Worm (Caenorhabditis elegans) whole organism, young adult: ENCODE data around the gene Y17G7B.3.
A peak's percentile ranks its signal among the peaks of the same experiment; 100 is the strongest.

Experiments used
- C17E4.6 ChIP-seq: fragments of 200-800 bp; sonication (Bioruptor generic); IDR thresholded peaks from 2 replicates; pipeline ENCODE4 v1.3.6; 2022; ENCODE audit warnings: missing genetic modification reagents, missing genetic modification characterization, missing compliant biosample characterization
- F10E7.11 ChIP-seq: sonication (generic microtip); optimal IDR thresholded peaks from 2 replicates; lab custom pipeline; 2017; ENCODE audit warnings: mild to moderate bottlenecking, missing genetic modification characterization, moderate library complexity, missing compliant biosample characterization
- F37B4.10 ChIP-seq: fragments of 200-800 bp; sonication (Bioruptor generic); IDR thresholded peaks from 2 replicates; pipeline ENCODE4 v1.3.6; 2022; ENCODE audit warnings: missing genetic modification characterization, missing compliant biosample characterization
- F39B2.1 ChIP-seq: fragments of 200-800 bp; sonication (Bioruptor generic); IDR thresholded peaks from 2 replicates; pipeline ENCODE4 v1.3.6; 2022; ENCODE audit warnings: missing genetic modification reagents, missing genetic modification characterization, missing compliant biosample characterization
- F52B5.7 ChIP-seq: sonication (generic microtip); optimal IDR thresholded peaks from 2 replicates; lab custom pipeline; 2016; ENCODE audit warnings: mild to moderate bottlenecking, missing genetic modification characterization, missing compliant biosample characterization
- K12H6.12 ChIP-seq: fragments of 200-800 bp; sonication (Bioruptor generic); optimal IDR thresholded peaks from 2 replicates; lab custom pipeline; 2018; ENCODE audit warnings: mild to moderate bottlenecking, missing genetic modification characterization, missing compliant biosample characterization
- T07F8.4 ChIP-seq: sonication (generic microtip); optimal IDR thresholded peaks from 2 replicates; lab custom pipeline; 2016; ENCODE audit warnings: mild to moderate bottlenecking, missing genetic modification characterization, moderate library complexity, missing compliant biosample characterization
- Y53F4B.3 ChIP-seq: fragments of 200-800 bp; sonication (Bioruptor generic); IDR thresholded peaks from 2 replicates; pipeline ENCODE4 v1.3.6; 2022; ENCODE audit warnings: missing genetic modification reagents, missing genetic modification characterization, missing compliant biosample characterization
- Y53G8AR.9 ChIP-seq: fragments of 200-800 bp; sonication (Bioruptor generic); conservative IDR thresholded peaks from 2 replicates; pipeline ENCODE4 v1.3.6; 2022; ENCODE audit warnings: missing genetic modification reagents, missing genetic modification characterization, missing compliant biosample characterization
- Y95B8A.8 ChIP-seq: fragments of 200-800 bp; sonication (Bioruptor generic); IDR thresholded peaks from 2 replicates; pipeline ENCODE4 v1.3.6; 2022; ENCODE audit warnings: missing genetic modification reagents, missing genetic modification characterization, missing compliant biosample characterization
- attf-5 ChIP-seq: fragments of 200-800 bp; sonication (Bioruptor generic); optimal IDR thresholded peaks from 2 replicates; lab custom pipeline; 2018; ENCODE audit warnings: mild to moderate bottlenecking, missing genetic modification characterization, missing compliant biosample characterization
- ccch-3 ChIP-seq: fragments of 200-800 bp; sonication (Bioruptor generic); optimal IDR thresholded peaks from 2 replicates; lab custom pipeline; 2018; ENCODE audit warnings: mild to moderate bottlenecking, missing genetic modification characterization, missing compliant biosample characterization
- cebp-1 ChIP-seq, 2 experiments: fragments of 200-800 bp in 1 of 2; sonication (Bioruptor generic) in 1 of 2; sonication (generic microtip) in 1 of 2; IDR thresholded peaks in 1 of 2; optimal IDR thresholded peaks in 1 of 2; 2 replicates each; pipeline versions ENCODE4 v1.3.6 to Lab custom; 2017 to 2022; ENCODE audit warnings: missing compliant biosample characterization in 2 of 2, missing genetic modification characterization in 2 of 2, mild to moderate bottlenecking in 1 of 2, missing genetic modification reagents in 1 of 2, moderate library complexity in 1 of 2
- ceh-100 ChIP-seq: fragments of 200-800 bp; sonication (Bioruptor generic); IDR thresholded peaks from 2 replicates; pipeline ENCODE4 v1.3.6; 2022; ENCODE audit warnings: missing genetic modification reagents, missing genetic modification characterization, missing compliant biosample characterization
- ceh-91 ChIP-seq: fragments of 200-800 bp; sonication (Bioruptor generic); IDR thresholded peaks from 2 replicates; pipeline ENCODE4 v1.3.6; 2022; ENCODE audit warnings: missing genetic modification reagents, missing genetic modification characterization, missing compliant biosample characterization
- chd-7 ChIP-seq: sonication (generic microtip); optimal IDR thresholded peaks from 2 replicates; lab custom pipeline; 2016; ENCODE audit warnings: mild to moderate bottlenecking, missing genetic modification characterization, moderate library complexity, missing compliant biosample characterization
- die-1 ChIP-seq: sonication (generic microtip); optimal IDR thresholded peaks from 2 replicates; lab custom pipeline; 2016; ENCODE audit warnings: missing genotype, mild to moderate bottlenecking, missing genetic modification characterization, missing compliant biosample characterization
- dox-1 ChIP-seq: fragments of 200-800 bp; sonication (Bioruptor generic); IDR thresholded peaks from 2 replicates; pipeline ENCODE4 v1.3.6; 2022; ENCODE audit warnings: missing genetic modification reagents, missing genetic modification characterization, missing compliant biosample characterization
- ekl-4 ChIP-seq: fragments of 200-800 bp; sonication (Bioruptor generic); IDR thresholded peaks from 2 replicates; pipeline ENCODE4 v1.3.6; 2022; ENCODE audit warnings: missing genetic modification reagents, missing genetic modification characterization, missing compliant biosample characterization
- fkh-3 ChIP-seq: sonication (generic microtip); optimal IDR thresholded peaks from 2 replicates; lab custom pipeline; 2016; ENCODE audit warnings: mild to moderate bottlenecking, missing genetic modification characterization, missing compliant biosample characterization
- gei-17 ChIP-seq: fragments of 200-800 bp; sonication (Bioruptor generic); optimal IDR thresholded peaks from 2 replicates; lab custom pipeline; 2018; ENCODE audit warnings: mild to moderate bottlenecking, missing genetic modification characterization, missing compliant biosample characterization
- hlh-12 ChIP-seq: sonication (generic microtip); optimal IDR thresholded peaks from 2 replicates; lab custom pipeline; 2016; ENCODE audit warnings: missing genetic modification characterization, missing compliant biosample characterization
- hmg-1.2 ChIP-seq: fragments of 200-800 bp; sonication (Bioruptor generic); IDR thresholded peaks from 2 replicates; pipeline ENCODE4 v1.3.6; 2022; ENCODE audit warnings: missing genetic modification reagents, missing genetic modification characterization, missing compliant biosample characterization
- lag-1 ChIP-seq: fragments of 200-800 bp; sonication (Bioruptor generic); IDR thresholded peaks from 2 replicates; pipeline ENCODE4 v1.3.6; 2022; ENCODE audit warnings: missing genetic modification reagents, missing genetic modification characterization, missing compliant biosample characterization
- lin-40 ChIP-seq: sonication (generic microtip); optimal IDR thresholded peaks from 2 replicates; lab custom pipeline; 2016; ENCODE audit warnings: missing genetic modification characterization, mild to moderate bottlenecking, missing compliant biosample characterization, missing genotype, missing genetic modification reagents
- lin-54 ChIP-seq: fragments of 200-800 bp; sonication (Bioruptor generic); optimal IDR thresholded peaks from 2 replicates; lab custom pipeline; 2018; ENCODE audit warnings: mild to moderate bottlenecking, missing genetic modification characterization, missing compliant biosample characterization
- lsy-27 ChIP-seq: sonication (generic microtip); optimal IDR thresholded peaks from 2 replicates; lab custom pipeline; 2017; ENCODE audit warnings: missing genetic modification characterization, mild to moderate bottlenecking, missing compliant biosample characterization, antibody characterized with exemption, missing genotype, borderline replicate concordance; ENCODE audit not compliant: insufficient read depth
- madf-10 ChIP-seq: sonication (generic microtip); optimal IDR thresholded peaks from 2 replicates; lab custom pipeline; 2016; ENCODE audit warnings: mild to moderate bottlenecking, missing genetic modification characterization, missing compliant biosample characterization
- madf-6 ChIP-seq: fragments of 200-800 bp; sonication (Bioruptor generic); IDR thresholded peaks from 2 replicates; pipeline ENCODE4 v1.3.6; 2022; ENCODE audit warnings: missing genetic modification reagents, missing genetic modification characterization, missing compliant biosample characterization
- mel-28 ChIP-seq: sonication (generic microtip); optimal IDR thresholded peaks from 2 replicates; lab custom pipeline; 2016; ENCODE audit warnings: borderline replicate concordance, mild to moderate bottlenecking, missing genetic modification characterization, missing compliant biosample characterization
- nhr-90 ChIP-seq: sonication (generic microtip); optimal IDR thresholded peaks from 2 replicates; lab custom pipeline; 2016; ENCODE audit warnings: missing genotype, mild to moderate bottlenecking, missing genetic modification characterization, missing compliant biosample characterization
- pbrm-1 ChIP-seq: fragments of 200-800 bp; sonication (Bioruptor generic); IDR thresholded peaks from 2 replicates; pipeline ENCODE4 v1.3.6; 2022; ENCODE audit warnings: missing genetic modification reagents, missing genetic modification characterization, missing compliant biosample characterization
- pha-4 ChIP-seq: fragments of 150-350 bp; sonication (generic microtip); optimal IDR thresholded peaks from 2 replicates; lab custom pipeline; 2014; ENCODE audit warnings: missing biosample characterization, missing genetic modification reagents, missing genetic modification characterization
- rec-8 ChIP-seq, 2 experiments: sonication (generic microtip); optimal IDR thresholded peaks; 2 replicates each; lab custom pipeline; 2016; ENCODE audit warnings: mild to moderate bottlenecking in 2 of 2, missing genetic modification characterization in 2 of 2, missing genetic modification reagents in 2 of 2, missing genotype in 2 of 2, missing biosample characterization in 1 of 2, missing compliant biosample characterization in 1 of 2, moderate library complexity in 1 of 2
- repo-1 ChIP-seq: sonication (generic microtip); optimal IDR thresholded peaks from 2 replicates; lab custom pipeline; 2017; ENCODE audit warnings: mild to moderate bottlenecking, missing genetic modification characterization, missing compliant biosample characterization
- sdz-38 ChIP-seq: sonication (generic microtip); optimal IDR thresholded peaks from 2 replicates; lab custom pipeline; 2016; ENCODE audit warnings: missing genotype, missing genetic modification characterization, missing compliant biosample characterization
- snpc-1.1 ChIP-seq: sonication (generic microtip); optimal IDR thresholded peaks from 2 replicates; lab custom pipeline; 2017; ENCODE audit warnings: missing genetic modification characterization, mild to moderate bottlenecking, missing compliant biosample characterization, antibody characterized with exemption, moderate library complexity, missing genotype, missing genetic modification reagents; ENCODE audit not compliant: insufficient read depth
- snpc-4 ChIP-seq, 5 experiments: fragments of 150-350 bp in 1 of 5; sonication (generic microtip) in 4 of 5; optimal IDR thresholded peaks; 2 replicates each; lab custom pipeline; 2014 to 2018; ENCODE audit warnings: missing genetic modification characterization in 5 of 5, missing biosample characterization in 3 of 5, antibody characterized with exemption in 2 of 5, mild to moderate bottlenecking in 2 of 5, missing compliant biosample characterization in 2 of 5, missing genotype in 2 of 5, moderate library complexity in 2 of 5, missing genetic modification reagents in 1 of 5
- somi-1 ChIP-seq: fragments of 200-800 bp; sonication (Bioruptor generic); optimal IDR thresholded peaks from 2 replicates; lab custom pipeline; 2018; ENCODE audit warnings: mild to moderate bottlenecking, missing genetic modification characterization, missing compliant biosample characterization
- sptf-2 ChIP-seq: fragments of 200-800 bp; sonication (Bioruptor generic); optimal IDR thresholded peaks from 2 replicates; lab custom pipeline; 2018; ENCODE audit warnings: mild to moderate bottlenecking, missing genetic modification characterization, missing compliant biosample characterization
- unc-130 ChIP-seq: sonication (generic microtip); optimal IDR thresholded peaks from 2 replicates; lab custom pipeline; 2016; ENCODE audit warnings: missing genetic modification reagents, missing genetic modification characterization, missing compliant biosample characterization
- unc-62 ChIP-seq: fragments of 150-350 bp; optimal IDR thresholded peaks from 2 replicates; lab custom pipeline; 2014; ENCODE audit warnings: missing biosample characterization, missing genetic modification reagents, missing genetic modification characterization
- xnd-1 ChIP-seq: sonication (generic microtip); optimal IDR thresholded peaks from 2 replicates; lab custom pipeline; 2016; ENCODE audit warnings: missing genotype, missing genetic modification reagents, missing genetic modification characterization, missing compliant biosample characterization
- zim-3 ChIP-seq: sonication (generic microtip); optimal IDR thresholded peaks from 2 replicates; lab custom pipeline; 2017; ENCODE audit warnings: mild to moderate bottlenecking, missing genetic modification characterization, moderate library complexity, missing compliant biosample characterization

Gene Y17G7B.3

ce11 chrII:11967507-11968127 lies 21.2 kb upstream of the Y17G7B.3 start, which contains the start of gene W03C9.5 (continued):
- TF ChIP-seq Y53G8AR.9 (GFP tag; lab: Robert Waterston, UW) (peak; percentile 85), pha-4 (peak; percentile 88), Y95B8A.8 (GFP tag; lab: Robert Waterston, UW) (peak; percentile 90), lsy-27 (tag; lab: Kevin White, UChicago) (no peak), zim-3 (peak; percentile 70), K12H6.12 (tag; lab: Kevin White, UChicago) (peak; percentile 97), sdz-38 (tag; lab: Kevin White, UChicago) (no peak), repo-1 (tag; lab: Kevin White, UChicago) (peak; percentile 46), madf-6 (GFP tag; lab: Robert Waterston, UW) (peak; percentile 51; the same call in 1 of the 2 replicates), nhr-90 (tag; lab: Kevin White, UChicago) (peak; percentile 79), hmg-1.2 (GFP tag; lab: Robert Waterston, UW) (peak; percentile 56), lin-54 (GFP tag; lab: Kevin White, UChicago) (peak; percentile 78), fkh-3 (tag; lab: Kevin White, UChicago) (no peak), hlh-12 (no peak), F52B5.7 (peak; percentile 29)

DNA sequence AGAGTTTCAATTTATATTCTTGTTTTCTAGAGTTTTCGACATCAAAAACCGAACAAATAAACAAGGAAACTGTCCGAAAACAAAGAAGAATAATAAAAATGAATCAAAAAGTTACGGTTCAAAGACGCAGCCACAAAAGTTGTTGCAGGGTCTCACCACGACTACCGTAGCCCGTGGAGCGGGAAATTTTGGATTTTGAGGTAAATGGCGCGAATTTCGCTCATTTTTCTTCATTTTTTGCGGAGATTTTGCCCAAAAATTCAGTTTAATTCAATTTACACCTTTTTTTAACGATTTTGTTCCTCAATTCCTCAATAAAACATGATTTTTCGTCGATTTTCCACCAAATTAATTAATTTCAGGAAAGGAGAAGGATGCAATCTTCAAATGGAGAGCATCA lies 20.5 kb upstream of the Y17G7B.3 start, which contains the start of gene mex-1:
mex-1 (plus strand) TSS at position 363 of the 400 bp plus-strand sequence.
- no peak for TF ChIP-seq nhr-90 (tag; lab: Kevin White, UChicago)
- no peak for TF ChIP-seq gei-17 (GFP tag; lab: Kevin White, UChicago)
- no peak for TF ChIP-seq repo-1 (tag; lab: Kevin White, UChicago)
- TF ChIP-seq hmg-1.2 (GFP tag; lab: Robert Waterston, UW) = peak; percentile 70
- TF ChIP-seq ekl-4 = peak; percentile 91
- no peak for TF ChIP-seq somi-1 (GFP tag; lab: Kevin White, UChicago)
- TF ChIP-seq F39B2.1 (GFP tag; lab: Robert Waterston, UW) = no peak
- TF ChIP-seq unc-62 (GFP tag; lab: Kevin White, UChicago) = no peak
- TF ChIP-seq Y53G8AR.9 (GFP tag; lab: Robert Waterston, UW) = peak; percentile 78; the same call in 1 of the 2 replicates
- no peak for TF ChIP-seq F10E7.11 (tag; lab: Kevin White, UChicago)
- no peak for TF ChIP-seq rec-8 (tag; optimal IDR thresholded peaks at IDR 0.05; lab: Kevin White, UChicago)
- no peak for TF ChIP-seq lin-40 (tag; lab: Kevin White, UChicago)
- peak; percentile 91 for TF ChIP-seq ceh-100 (GFP tag; lab: Robert Waterston, UW)
- TF ChIP-seq dox-1 (GFP tag; lab: Robert Waterston, UW) = peak; percentile 90
- TF ChIP-seq lag-1 (GFP tag; lab: Robert Waterston, UW) = no peak
- TF ChIP-seq C17E4.6 (GFP tag; lab: Robert Waterston, UW) = peak; percentile 95
- TF ChIP-seq die-1 = no peak
- peak; percentile 92 for TF ChIP-seq unc-130 (GFP tag; lab: Kevin White, UChicago)
- 0 out of 2 replicates have a peak, but pooled peaks have one; percentile 31 for TF ChIP-seq Y53F4B.3 (GFP tag; lab: Robert Waterston, UW)
- peak; percentile 100 for TF ChIP-seq xnd-1
- peak; percentile 54 for TF ChIP-seq snpc-4 (GFP tag; optimal IDR thresholded peaks at IDR 0.05; lab: Kevin White, UChicago)
- TF ChIP-seq snpc-4 (tag; optimal IDR thresholded peaks at IDR 0.05; lab: Kevin White, UChicago) = peak in 1 of 4 experiments; percentile 32
- no peak for TF ChIP-seq madf-10 (tag; lab: Kevin White, UChicago)
- no peak for TF ChIP-seq ccch-3 (GFP tag; lab: Kevin White, UChicago)
- no peak for TF ChIP-seq sptf-2 (GFP tag; lab: Kevin White, UChicago)
- TF ChIP-seq zim-3 = no peak
- no peak for TF ChIP-seq pha-4
- TF ChIP-seq snpc-1.1 = peak; percentile 72
- TF ChIP-seq cebp-1 (GFP tag; IDR thresholded peaks at IDR 0.05; lab: Robert Waterston, UW) = no peak
- TF ChIP-seq cebp-1 (tag; optimal IDR thresholded peaks at IDR 0.05; lab: Kevin White, UChicago) = no peak
- no peak for TF ChIP-seq attf-5 (GFP tag; lab: Kevin White, UChicago)
- 0 out of 2 replicates have a peak, but pooled peaks have one; percentile 32 for TF ChIP-seq F37B4.10
- TF ChIP-seq mel-28 = no peak
- TF ChIP-seq T07F8.4 (tag; lab: Kevin White, UChicago) = no peak
- TF ChIP-seq pbrm-1 (GFP tag; lab: Robert Waterston, UW) = peak; percentile 87
- peak; percentile 98 for TF ChIP-seq ceh-91 (GFP tag; lab: Robert Waterston, UW)
- no peak for TF ChIP-seq chd-7 (tag; lab: Kevin White, UChicago)
